Worm (Caenorhabditis elegans): ENCODE results near the gene R03H10.6.
"Not testable (repeated sequence)": the region's sequence is repeated elsewhere in the genome, so short reads cannot be mapped to it uniquely, and the experiment has no call there.

The R03H10.6 gene

ce11 chrII:4155112-4155823 is 18.0 kb downstream of the R03H10.6 start, which contains the start of gene R03H10.2:
R03H10.2 (plus strand) TSS chrII:4155773.
- TF ChIP-seq ztf-29 (GFP tag; IDR thresholded peaks at IDR 0.05) (peak; percentile 49; the same call in 1 of the 2 replicates), klf-2 (GFP tag; conservative IDR thresholded peaks at IDR 0.05) (no peak)

DNA sequence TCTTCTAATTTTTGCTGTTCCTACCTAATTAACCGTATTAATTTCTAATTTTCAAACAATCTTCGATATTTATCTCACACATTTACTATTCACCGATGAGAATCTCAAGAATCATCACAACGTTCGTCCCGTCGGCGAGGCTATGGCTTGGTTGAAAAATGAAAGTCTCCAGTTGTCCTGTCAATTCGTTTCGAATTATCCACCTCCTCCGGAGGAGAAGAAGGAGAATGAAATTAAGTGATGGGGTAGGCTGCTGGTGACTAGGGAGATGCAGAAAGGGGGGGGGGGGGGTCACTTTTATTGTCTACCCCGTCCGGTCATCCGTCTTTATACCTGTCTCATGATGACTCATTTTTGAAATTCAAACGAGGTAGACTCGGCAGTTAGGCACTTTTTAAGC is 20.4 kb downstream of the R03H10.6 start:
- no peak for TF ChIP-seq klf-2 (GFP tag; conservative IDR thresholded peaks at IDR 0.05)
- no peak for TF ChIP-seq T22C8.4 (GFP tag; IDR thresholded peaks at IDR 0.05)
- no peak for TF ChIP-seq tab-1 (GFP tag; IDR thresholded peaks at IDR 0.05)
- TF ChIP-seq med-1 (GFP tag; optimal IDR thresholded peaks at IDR 0.05; ENCODE audit: insufficient read depth) = no peak

DNA sequence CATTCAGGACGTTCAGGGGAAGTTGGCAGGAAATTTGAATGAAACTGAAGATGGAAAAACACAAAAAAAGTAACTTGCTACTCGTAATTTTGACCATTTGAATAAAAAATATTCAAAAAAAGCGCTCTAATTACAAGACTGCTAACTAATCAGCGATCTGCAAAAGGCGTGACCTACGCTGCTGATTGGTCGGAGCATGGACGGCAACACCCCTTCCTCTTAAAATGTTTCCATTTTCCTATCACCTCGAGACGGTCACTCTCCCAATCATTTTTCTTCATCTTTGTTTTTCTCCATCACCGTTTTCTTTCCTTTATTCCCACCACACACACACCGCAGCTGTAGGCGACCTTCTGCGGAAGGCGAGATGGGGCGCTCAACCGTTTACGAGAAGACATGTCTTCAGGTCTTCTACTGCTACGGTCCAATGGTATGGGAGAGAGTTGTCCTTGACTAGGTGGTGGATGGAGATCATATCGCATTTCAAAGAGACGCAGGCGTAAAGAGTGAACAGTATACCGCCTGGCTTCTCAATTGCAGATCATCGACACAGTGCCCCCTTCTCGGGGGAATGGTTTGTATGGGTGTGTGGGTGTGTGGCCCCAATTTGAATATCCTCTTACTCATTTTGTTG is 21.7 kb downstream of the R03H10.6 start:
- TF ChIP-seq ztf-29 (GFP tag; IDR thresholded peaks at IDR 0.05) (no peak), klf-2 (GFP tag; conservative IDR thresholded peaks at IDR 0.05) (no peak), med-1 (GFP tag; optimal IDR thresholded peaks at IDR 0.05; ENCODE audit: insufficient read depth) (no peak), cog-1 (tag; optimal IDR thresholded peaks at IDR 0.05) (no peak), flt-1 (GFP tag; IDR thresholded peaks at IDR 0.05) (no peak), ref-1 (GFP tag; conservative IDR thresholded peaks at IDR 0.05) (no peak), tab-1 (GFP tag; IDR thresholded peaks at IDR 0.05) (no peak), ztf-23 (GFP tag; IDR thresholded peaks at IDR 0.05) (no peak), T22C8.4 (GFP tag; IDR thresholded peaks at IDR 0.05) (no peak)

DNA sequence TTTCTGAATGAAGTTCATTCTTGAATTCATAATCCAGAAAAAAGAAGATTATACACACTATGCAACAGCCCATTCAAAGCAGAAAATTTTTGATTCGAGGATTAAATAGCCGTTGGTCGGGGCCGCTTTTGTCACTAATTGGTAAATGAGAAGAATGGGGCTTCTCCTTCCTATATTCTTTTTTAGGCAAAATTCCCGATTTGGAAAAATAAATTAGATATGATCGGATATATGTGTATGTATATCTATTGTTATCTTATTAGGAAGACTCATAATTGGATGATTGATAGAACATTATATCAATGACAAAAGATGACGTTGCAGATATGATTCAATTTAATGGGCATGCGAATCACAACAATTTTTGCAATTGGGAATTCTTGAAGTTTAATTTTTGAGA is 23.1 kb downstream of the R03H10.6 start:
- TF ChIP-seq med-1 (GFP tag; optimal IDR thresholded peaks at IDR 0.05; ENCODE audit: insufficient read depth) = no peak
- no peak for TF ChIP-seq klf-2 (GFP tag; conservative IDR thresholded peaks at IDR 0.05)
- no peak for TF ChIP-seq tab-1 (GFP tag; IDR thresholded peaks at IDR 0.05)
- TF ChIP-seq ref-1 (GFP tag; conservative IDR thresholded peaks at IDR 0.05) = no peak
- TF ChIP-seq T22C8.4 (GFP tag; IDR thresholded peaks at IDR 0.05) = no peak
- TF ChIP-seq ztf-29 (GFP tag; IDR thresholded peaks at IDR 0.05) = no peak
- TF ChIP-seq cog-1 (tag; optimal IDR thresholded peaks at IDR 0.05) = no peak
- no peak for TF ChIP-seq ztf-23 (GFP tag; IDR thresholded peaks at IDR 0.05)
- no peak for TF ChIP-seq flt-1 (GFP tag; IDR thresholded peaks at IDR 0.05)

- TF ChIP-seq klf-2 (GFP tag; conservative IDR thresholded peaks at IDR 0.05) = no peak
- no peak for TF ChIP-seq ref-1 (GFP tag; conservative IDR thresholded peaks at IDR 0.05)
Observed at ce11 chrII:4146039-4146438, 27.3 kb downstream of the R03H10.6 start, which contains the start of gene F56D3.1. F56D3.1 (plus strand) TSS chrII:4146339.

- not testable (repeated sequence) for TF ChIP-seq med-1 (GFP tag; optimal IDR thresholded peaks at IDR 0.05; ENCODE audit: insufficient read depth); ref-1 (GFP tag; conservative IDR thresholded peaks at IDR 0.05); T22C8.4 (GFP tag; IDR thresholded peaks at IDR 0.05)
Observed at ce11 chrII:4135259-4135658, 38.0 kb downstream of the R03H10.6 start, which contains the start of gene ast-1. ast-1 (minus strand) TSS chrII:4135359.

ce11 chrII:4134688-4135087 is 38.6 kb downstream of the R03H10.6 start:
- TF ChIP-seq flt-1 (GFP tag; IDR thresholded peaks at IDR 0.05) = no peak
- TF ChIP-seq ref-1 (GFP tag; conservative IDR thresholded peaks at IDR 0.05) = no peak
- no peak for TF ChIP-seq klf-2 (GFP tag; conservative IDR thresholded peaks at IDR 0.05)
- TF ChIP-seq ztf-23 (GFP tag; IDR thresholded peaks at IDR 0.05) = no peak
- no peak for TF ChIP-seq med-1 (GFP tag; optimal IDR thresholded peaks at IDR 0.05; ENCODE audit: insufficient read depth)
- TF ChIP-seq T22C8.4 (GFP tag; IDR thresholded peaks at IDR 0.05) = no peak
- TF ChIP-seq cog-1 (tag; optimal IDR thresholded peaks at IDR 0.05) = no peak
- no peak for TF ChIP-seq ztf-29 (GFP tag; IDR thresholded peaks at IDR 0.05)
- TF ChIP-seq tab-1 (GFP tag; IDR thresholded peaks at IDR 0.05) = no peak

ce11 chrII:4133332-4133731 is 40.0 kb downstream of the R03H10.6 start:
- TF ChIP-seq ref-1 (GFP tag; conservative IDR thresholded peaks at IDR 0.05) (no peak), ztf-29 (GFP tag; IDR thresholded peaks at IDR 0.05) (no peak), ztf-23 (GFP tag; IDR thresholded peaks at IDR 0.05) (no peak), klf-2 (GFP tag; conservative IDR thresholded peaks at IDR 0.05) (no peak), med-1 (GFP tag; optimal IDR thresholded peaks at IDR 0.05; ENCODE audit: insufficient read depth) (no peak), T22C8.4 (GFP tag; IDR thresholded peaks at IDR 0.05) (no peak), cog-1 (tag; optimal IDR thresholded peaks at IDR 0.05) (no peak), flt-1 (GFP tag; IDR thresholded peaks at IDR 0.05) (no peak), tab-1 (GFP tag; IDR thresholded peaks at IDR 0.05) (no peak)

- no peak for TF ChIP-seq ref-1 (GFP tag; conservative IDR thresholded peaks at IDR 0.05)
- no peak for TF ChIP-seq klf-2 (GFP tag; conservative IDR thresholded peaks at IDR 0.05)
- TF ChIP-seq tab-1 (GFP tag; IDR thresholded peaks at IDR 0.05) = no peak
- TF ChIP-seq ztf-23 (GFP tag; IDR thresholded peaks at IDR 0.05) = no peak
- TF ChIP-seq flt-1 (GFP tag; IDR thresholded peaks at IDR 0.05) = no peak
- TF ChIP-seq ztf-29 (GFP tag; IDR thresholded peaks at IDR 0.05) = no peak
- TF ChIP-seq cog-1 (tag; optimal IDR thresholded peaks at IDR 0.05) = no peak
- no peak for TF ChIP-seq med-1 (GFP tag; optimal IDR thresholded peaks at IDR 0.05; ENCODE audit: insufficient read depth)
- TF ChIP-seq T22C8.4 (GFP tag; IDR thresholded peaks at IDR 0.05) = no peak
Observed at ce11 chrII:4129450-4129849, 43.8 kb downstream of the R03H10.6 start.

DNA sequence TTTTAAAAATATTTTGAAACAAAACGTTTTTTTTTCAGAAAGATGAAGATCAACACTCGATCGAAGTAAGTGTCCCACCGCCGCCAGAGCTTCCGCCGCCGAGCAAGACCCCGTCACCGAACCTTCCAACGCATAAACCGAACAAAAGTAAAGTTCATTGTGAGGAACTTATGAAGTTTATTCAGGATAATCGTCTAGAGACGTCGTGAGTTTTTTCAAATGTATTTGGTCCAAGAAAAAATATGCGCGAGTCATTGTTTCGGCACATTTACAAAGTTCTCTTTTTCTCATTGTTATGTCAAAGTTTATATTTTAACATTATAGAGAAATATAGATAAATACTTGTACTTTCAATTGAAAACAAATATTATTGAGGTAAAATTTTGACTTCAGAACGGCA is 48.1 kb downstream of the R03H10.6 start:
- TF ChIP-seq flt-1 (GFP tag; IDR thresholded peaks at IDR 0.05) (no peak), T22C8.4 (GFP tag; IDR thresholded peaks at IDR 0.05) (no peak), ztf-23 (GFP tag; IDR thresholded peaks at IDR 0.05) (no peak), ztf-29 (GFP tag; IDR thresholded peaks at IDR 0.05) (no peak), klf-2 (GFP tag; conservative IDR thresholded peaks at IDR 0.05) (no peak), cog-1 (tag; optimal IDR thresholded peaks at IDR 0.05) (no peak), med-1 (GFP tag; optimal IDR thresholded peaks at IDR 0.05; ENCODE audit: insufficient read depth) (no peak)

Measured in whole organism, midembryonic.